Worm (Caenorhabditis elegans) whole organism, mixed stage, embryonic: ENCODE data around the gene his-24.

Source experiments
- mep-1 ChIP-seq: fragments of 150-350 bp; optimal IDR thresholded peaks from 2 replicates; lab custom pipeline; 2017; ENCODE audit warnings: missing biosample characterization, missing genetic modification reagents, missing genetic modification characterization, inconsistent platforms
- nhr-2 ChIP-seq: fragments of 150-350 bp; optimal IDR thresholded peaks from 2 replicates; lab custom pipeline; 2014; ENCODE audit warnings: missing biosample characterization, missing genetic modification characterization
- snpc-4 ChIP-seq: fragments of 150-350 bp; optimal IDR thresholded peaks from 2 replicates; lab custom pipeline; 2014; ENCODE audit warnings: missing biosample characterization, missing genetic modification characterization
- unc-39 ChIP-seq: fragments of 150-350 bp; optimal IDR thresholded peaks from 2 replicates; lab custom pipeline; 2014; ENCODE audit warnings: missing biosample characterization, missing genetic modification characterization
- ztf-11 ChIP-seq: fragments of 150-350 bp; optimal IDR thresholded peaks from 2 replicates; lab custom pipeline; 2014; ENCODE audit warnings: missing biosample characterization, missing genetic modification characterization

DNA sequence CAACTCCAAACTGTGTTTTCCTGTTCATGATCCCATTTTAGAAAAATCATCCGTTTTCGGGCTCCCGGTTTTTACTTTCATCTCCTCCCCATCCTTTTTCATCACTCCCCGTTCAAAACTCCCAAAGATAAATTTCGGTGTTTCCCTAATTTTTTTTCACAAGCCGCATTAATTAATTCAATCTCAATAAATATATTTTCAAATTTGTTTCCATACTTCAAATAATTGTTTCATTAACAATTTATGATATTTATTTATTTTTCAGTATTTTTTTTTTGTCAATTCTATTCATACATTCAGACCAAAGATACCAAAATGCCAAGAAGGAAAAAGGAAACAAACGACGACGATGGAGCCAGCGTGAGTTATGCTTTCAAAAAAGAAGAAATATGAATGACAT, 30.6 kb downstream of the his-24 start, which contains the start of gene D1025.1:
- TF ChIP-seq unc-39 (tag; lab: Kevin White, UChicago) (no peak), snpc-4 (tag; lab: Kevin White, UChicago) (no peak), mep-1 (no peak), nhr-2 (tag; lab: Kevin White, UChicago) (no peak), ztf-11 (tag; lab: Kevin White, UChicago) (no peak)
